Fruit fly (Drosophila melanogaster) whole organism, embryonic: ENCODE data around the gene TBC1d7.

ENCODE experiments used
- BtbVII ChIP-seq: fragments of 200-800 bp; sonication (Bioruptor generic); optimal IDR thresholded peaks from 3 replicates; lab custom pipeline; 2017; ENCODE audit warnings: missing biosample characterization, mild to moderate bottlenecking, missing genetic modification characterization
- CG11085 ChIP-seq: fragments of 200-800 bp; sonication (Bioruptor generic); IDR thresholded peaks from 2 replicates; pipeline ENCODE4 v1.3.6; 2022; ENCODE audit warnings: missing biosample characterization, missing genetic modification characterization
- CG11560 ChIP-seq: fragments of 200-800 bp; sonication (Bioruptor generic); IDR thresholded peaks from 3 replicates; pipeline ENCODE4 v1.3.6; 2022; ENCODE audit warnings: missing biosample characterization, missing genetic modification characterization
- CG13296 ChIP-seq: fragments of 200-800 bp; sonication (Bioruptor generic); optimal IDR thresholded peaks from 3 replicates; lab custom pipeline; 2018; ENCODE audit warnings: missing biosample characterization, mild to moderate bottlenecking, missing genetic modification characterization
- CG14050 ChIP-seq: fragments of 200-800 bp; sonication (Bioruptor generic); IDR thresholded peaks from 3 replicates; pipeline ENCODE4 v1.3.6; 2022; ENCODE audit warnings: missing biosample characterization, missing genetic modification characterization
- CG1529 ChIP-seq: fragments of 200-800 bp; sonication (Bioruptor generic); optimal IDR thresholded peaks from 3 replicates; lab custom pipeline; 2018; ENCODE audit warnings: missing biosample characterization, missing genetic modification characterization
- CG16779 ChIP-seq: fragments of 200-800 bp; sonication (Bioruptor generic); IDR thresholded peaks from 2 replicates; pipeline ENCODE4 v1.3.6; 2022; ENCODE audit warnings: missing biosample characterization, missing genetic modification characterization
- CG17385 ChIP-seq: fragments of 200-800 bp; sonication (Bioruptor generic); optimal IDR thresholded peaks from 3 replicates; lab custom pipeline; 2018; ENCODE audit warnings: missing biosample characterization, mild to moderate bottlenecking, missing genetic modification characterization
- CG1792 ChIP-seq: fragments of 200-800 bp; sonication (Bioruptor generic); optimal IDR thresholded peaks from 2 replicates; lab custom pipeline; 2016; ENCODE audit warnings: missing biosample characterization, missing genetic modification characterization
- CG31224 ChIP-seq: fragments of 200-800 bp; sonication (Bioruptor generic); IDR thresholded peaks from 2 replicates; pipeline ENCODE4 v1.3.6; 2022; ENCODE audit warnings: missing biosample characterization, missing genetic modification characterization
- CG4328 ChIP-seq: fragments of 200-800 bp; sonication (Bioruptor generic); optimal IDR thresholded peaks from 3 replicates; lab custom pipeline; 2017; ENCODE audit warnings: missing biosample characterization, missing genetic modification reagents, missing genetic modification characterization
- CG6654 ChIP-seq: fragments of 200-800 bp; sonication (Bioruptor generic); optimal IDR thresholded peaks from 2 replicates; lab custom pipeline; 2017; ENCODE audit warnings: missing biosample characterization, mild to moderate bottlenecking, missing genetic modification characterization
- CG6854 ChIP-seq: fragments of 200-800 bp; sonication (Bioruptor generic); optimal IDR thresholded peaks from 3 replicates; lab custom pipeline; 2017; ENCODE audit warnings: missing biosample characterization, mild to moderate bottlenecking, missing genetic modification characterization
- CG7963 ChIP-seq: fragments of 200-800 bp; sonication (Bioruptor generic); IDR thresholded peaks from 3 replicates; pipeline ENCODE4 v1.3.6; 2022; ENCODE audit warnings: missing biosample characterization, missing genetic modification characterization; ENCODE audit not compliant: partially characterized antibody
- CG8765 ChIP-seq: fragments of 200-800 bp; sonication (Bioruptor generic); IDR thresholded peaks from 2 replicates; pipeline ENCODE4 v1.3.6; 2022; ENCODE audit warnings: missing biosample characterization, missing genetic modification characterization
- CG8924 ChIP-seq: fragments of 200-800 bp; optimal IDR thresholded peaks from 3 replicates; lab custom pipeline; 2019; ENCODE audit warnings: missing biosample characterization, mild to moderate bottlenecking, missing genetic modification characterization, moderate library complexity
- Dip2 ChIP-seq: fragments of 200-800 bp; sonication (Bioruptor generic); IDR thresholded peaks from 2 replicates; pipeline ENCODE4 v1.3.6; 2022; ENCODE audit warnings: missing biosample characterization, missing genetic modification characterization
- Dll ChIP-seq: fragments of 200-800 bp; sonication (Bioruptor generic); IDR thresholded peaks from 4 replicates; pipeline ENCODE4 v1.3.6; 2022; ENCODE audit warnings: missing biosample characterization, missing genetic modification characterization; ENCODE audit not compliant: partially characterized antibody
- Doc3 ChIP-seq: fragments of 200-800 bp; sonication (Bioruptor generic); IDR thresholded peaks from 3 replicates; pipeline ENCODE4 v1.3.6; 2022; ENCODE audit warnings: missing biosample characterization, missing genetic modification characterization; ENCODE audit not compliant: partially characterized antibody
- Dref ChIP-seq: fragments of 200-800 bp; sonication (Bioruptor generic); IDR thresholded peaks from 2 replicates; pipeline ENCODE4 v1.3.6; 2022; ENCODE audit warnings: missing biosample characterization, missing genetic modification characterization
- E2f1 ChIP-seq: fragments of 200-800 bp; sonication (Bioruptor generic); IDR thresholded peaks from 2 replicates; pipeline ENCODE4 v1.3.6; 2022; ENCODE audit warnings: missing biosample characterization, missing genetic modification characterization
- Ets65A ChIP-seq: fragments of 200-800 bp; sonication (Bioruptor generic); peaks from one replicate; lab custom pipeline; 2016; ENCODE audit warnings: missing biosample characterization, missing genetic modification characterization
- Gsc ChIP-seq: fragments of 200-800 bp; sonication (Bioruptor generic); IDR thresholded peaks from 2 replicates; pipeline ENCODE4 v1.3.6; 2022; ENCODE audit warnings: missing biosample characterization, missing genetic modification characterization
- Hr51 ChIP-seq, 2 experiments: fragments of 200-800 bp; sonication (Bioruptor generic); optimal IDR thresholded peaks; 2 replicates in 1 of 2; 3 replicates in 1 of 2; lab custom pipeline; 2016 to 2018; ENCODE audit warnings: missing biosample characterization in 2 of 2, missing genetic modification characterization in 2 of 2, mild to moderate bottlenecking in 1 of 2, moderate library complexity in 1 of 2
- Hr78 ChIP-seq, 2 experiments: fragments of 200-800 bp in 1 of 2; fragments of >200 bp in 1 of 2; sonication (Bioruptor generic) in 1 of 2; optimal IDR thresholded peaks; 2 replicates each; lab custom pipeline; 2017 to 2019; ENCODE audit warnings: missing biosample characterization in 2 of 2, missing genetic modification characterization in 2 of 2, mild to moderate bottlenecking in 1 of 2, moderate library complexity in 1 of 2
- Med ChIP-seq: fragments of 200-800 bp; sonication (Bioruptor generic); peaks from one replicate; lab custom pipeline; 2016; ENCODE audit warnings: missing biosample characterization, missing genetic modification characterization, mild to moderate bottlenecking, inconsistent platforms, moderate library complexity
- Myb ChIP-seq: fragments of 200-800 bp; sonication (Bioruptor generic); optimal IDR thresholded peaks from 2 replicates; lab custom pipeline; 2016; ENCODE audit warnings: missing biosample characterization, missing genetic modification characterization
- Ravus ChIP-seq: fragments of 200-800 bp; sonication (Bioruptor generic); IDR thresholded peaks from 2 replicates; pipeline ENCODE4 v1.3.6; 2022; ENCODE audit warnings: missing biosample characterization, missing genetic modification characterization
- Sry-β ChIP-seq: fragments of 200-800 bp; sonication (Bioruptor generic); optimal IDR thresholded peaks from 2 replicates; lab custom pipeline; 2018; ENCODE audit warnings: missing biosample characterization, mild to moderate bottlenecking, missing genetic modification characterization, moderate library complexity
- Ssrp ChIP-seq: fragments of 200-800 bp; sonication (Bioruptor generic); optimal IDR thresholded peaks from 2 replicates; lab custom pipeline; 2018; ENCODE audit warnings: missing biosample characterization, mild to moderate bottlenecking, missing genetic modification characterization, moderate library complexity
- Xrp1 ChIP-seq: fragments of 200-800 bp; sonication (Bioruptor generic); IDR thresholded peaks from 2 replicates; pipeline ENCODE4 v1.3.6; 2022; ENCODE audit warnings: missing biosample characterization, missing genetic modification characterization
- ab ChIP-seq: fragments of 200-800 bp; sonication (Bioruptor generic); optimal IDR thresholded peaks from 2 replicates; lab custom pipeline; 2016; ENCODE audit warnings: missing biosample characterization, missing genetic modification characterization
- abd-A ChIP-seq: fragments of 200-800 bp; sonication (Bioruptor generic); optimal IDR thresholded peaks from 3 replicates; lab custom pipeline; 2019; ENCODE audit warnings: missing biosample characterization, mild to moderate bottlenecking, missing genetic modification characterization, moderate library complexity
- bigmax ChIP-seq: fragments of 200-800 bp; sonication (Bioruptor generic); optimal IDR thresholded peaks from 2 replicates; lab custom pipeline; 2018; ENCODE audit warnings: missing biosample characterization, mild to moderate bottlenecking, missing genetic modification characterization
- cato ChIP-seq: fragments of 200-800 bp; sonication (Bioruptor generic); optimal IDR thresholded peaks from 2 replicates; lab custom pipeline; 2016; ENCODE audit warnings: missing biosample characterization, missing genetic modification characterization, borderline replicate concordance
- chinmo ChIP-seq: fragments of 200-800 bp; sonication (Bioruptor generic); IDR thresholded peaks from 4 replicates; pipeline ENCODE4 v1.3.6; 2022; ENCODE audit warnings: missing biosample characterization, missing genetic modification characterization; ENCODE audit not compliant: partially characterized antibody
- dan ChIP-seq: fragments of 200-800 bp; sonication (Bioruptor generic); IDR thresholded peaks from 2 replicates; pipeline ENCODE4 v1.3.6; 2022; ENCODE audit warnings: missing biosample characterization, missing genetic modification characterization
- fd3F ChIP-seq: fragments of 200-800 bp; sonication (Bioruptor generic); optimal IDR thresholded peaks from 2 replicates; lab custom pipeline; 2018; ENCODE audit warnings: missing biosample characterization, mild to moderate bottlenecking, missing genetic modification characterization, moderate library complexity
- fd96Cb ChIP-seq: fragments of 200-800 bp; sonication (Bioruptor generic); optimal IDR thresholded peaks from 2 replicates; lab custom pipeline; 2018; ENCODE audit warnings: missing biosample characterization, mild to moderate bottlenecking, missing genetic modification characterization, moderate library complexity
- h ChIP-seq: fragments of >200 bp; optimal IDR thresholded peaks from 2 replicates; lab custom pipeline; 2017
- hkb ChIP-seq, 2 experiments: fragments of 200-800 bp in 1 of 2; fragments of >200 bp in 1 of 2; sonication (Bioruptor generic) in 1 of 2; IDR thresholded peaks in 1 of 2; optimal IDR thresholded peaks in 1 of 2; 2 replicates each; pipeline versions ENCODE4 v1.3.6 to Lab custom; 2017 to 2022; ENCODE audit warnings: missing biosample characterization in 1 of 2, missing genetic modification characterization in 1 of 2
- lbe ChIP-seq: fragments of 200-800 bp; sonication (Bioruptor generic); optimal IDR thresholded peaks from 2 replicates; lab custom pipeline; 2016; ENCODE audit warnings: missing biosample characterization, mild to moderate bottlenecking, missing genetic modification characterization
- lilli ChIP-seq: fragments of 200-800 bp; sonication (Bioruptor generic); optimal IDR thresholded peaks from 3 replicates; lab custom pipeline; 2016; ENCODE audit warnings: missing biosample characterization, missing genetic modification characterization
- pita ChIP-seq: fragments of 200-800 bp; sonication (Bioruptor generic); optimal IDR thresholded peaks from 2 replicates; lab custom pipeline; 2017; ENCODE audit warnings: missing biosample characterization, mild to moderate bottlenecking, missing genetic modification characterization
- scrt ChIP-seq: fragments of 200-800 bp; sonication (Bioruptor generic); optimal IDR thresholded peaks from 2 replicates; lab custom pipeline; 2018; ENCODE audit warnings: missing biosample characterization, mild to moderate bottlenecking, missing genetic modification characterization, moderate library complexity
- wek ChIP-seq: fragments of 200-800 bp; sonication (Bioruptor generic); optimal IDR thresholded peaks from 3 replicates; lab custom pipeline; 2018; ENCODE audit warnings: missing biosample characterization, mild to moderate bottlenecking, missing genetic modification characterization, moderate library complexity
- wor ChIP-seq: fragments of 200-800 bp; sonication (Bioruptor generic); IDR thresholded peaks from 2 replicates; pipeline ENCODE4 v1.3.6; 2022; ENCODE audit warnings: missing biosample characterization, missing genetic modification characterization
- zfh2 ChIP-seq: fragments of 200-800 bp; sonication (Bioruptor generic); optimal IDR thresholded peaks from 2 replicates; lab custom pipeline; 2016; ENCODE audit warnings: missing biosample characterization, missing genetic modification characterization

TBC1d7 gene

DNA sequence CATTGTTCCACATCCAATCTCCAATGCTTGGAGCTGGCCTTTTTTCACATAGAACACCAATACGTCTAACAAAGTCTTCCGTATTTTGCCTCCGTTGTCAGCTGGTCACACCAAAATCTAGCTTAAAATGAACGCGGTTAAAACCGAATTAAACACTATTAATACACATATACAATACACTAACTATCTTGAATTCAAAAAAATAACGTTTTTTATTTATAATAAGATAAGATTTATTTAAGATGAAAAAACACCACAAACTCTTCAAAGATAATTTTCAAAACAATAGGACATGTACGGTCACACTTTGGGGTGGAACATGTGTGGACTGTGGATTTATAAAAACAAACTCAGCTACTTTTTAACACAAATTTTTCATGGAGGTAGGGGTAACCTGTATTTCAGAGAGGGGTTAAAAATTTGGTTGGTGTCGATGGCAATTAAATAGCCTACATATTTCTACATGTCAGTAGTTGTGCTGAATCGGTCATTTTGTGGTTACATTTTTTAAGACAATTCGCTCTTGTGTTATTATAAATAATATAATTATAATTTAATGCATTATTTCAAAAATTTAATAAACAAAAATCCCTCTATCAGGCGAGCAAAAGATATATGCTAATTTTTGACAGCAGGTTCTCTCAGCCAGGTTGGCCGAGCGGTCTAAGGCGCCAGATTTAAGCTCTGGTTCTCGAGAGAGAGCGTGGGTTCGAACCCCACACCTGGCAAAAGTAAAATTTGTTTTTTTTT is 49.0 kb upstream of the TBC1d7 start, which contains the start of gene CG13605 (continued):
- TF ChIP-seq fd96Cb (tag; lab: Kevin White, UChicago) (peak; percentile 70), pita (GFP tag; lab: Kevin White, UChicago) (no peak), CG17385 (GFP tag; lab: Kevin White, UChicago) (peak; percentile 70), Hr51 (GFP tag; optimal IDR thresholded peaks at IDR 0.05; lab: Kevin White, UChicago) (peak; percentile 29 to 79), Dll (peak; percentile 51; the same call in 3 of the 4 replicates), Hr78 (GFP tag; optimal IDR thresholded peaks at IDR 0.05; lab: Kevin White, UChicago) (no peak), Doc3 (no peak), CG31224 (GFP tag; lab: Robert Waterston, UW) (peak; percentile 66), Sry-β (peak; percentile 60), dan (no peak), fd3F (GFP tag; lab: Kevin White, UChicago) (peak; percentile 71), CG6654 (GFP tag; lab: Kevin White, UChicago) (peak; percentile 31), chinmo (GFP tag; lab: Robert Waterston, UW) (peak; percentile 5; the same call in 1 of the 4 replicates), Ssrp (tag; lab: Kevin White, UChicago) (peak; percentile 63), CG6854 (peak; percentile 82), E2f1 (GFP tag; lab: Robert Waterston, UW) (peak; percentile 37; the same call in 1 of the 2 replicates), wor (GFP tag; lab: Robert Waterston, UW) (0 out of 2 replicates have a peak, but pooled peaks have one; percentile 28), CG1529 (peak; percentile 24), Ravus (GFP tag; lab: Robert Waterston, UW) (no peak; the same call in 1 of the 2 replicates), CG1792 (peak; percentile 43), CG16779 (GFP tag; lab: Robert Waterston, UW) (peak; percentile 60; the same call in 1 of the 2 replicates), abd-A (tag; lab: Kevin White, UChicago) (peak; percentile 62), Xrp1 (peak; percentile 76), h (lab: Kevin White, UChicago) (no peak), Med (peak; percentile 94), cato (GFP tag; lab: Kevin White, UChicago) (peak; percentile 4), Ets65A (GFP tag; lab: Kevin White, UChicago) (peak; percentile 94), bigmax (peak; percentile 21), lbe (GFP tag; lab: Kevin White, UChicago) (peak; percentile 64), CG8765 (no peak), CG4328 (GFP tag; lab: Kevin White, UChicago) (peak; percentile 58), Dref (no peak), CG14050 (GFP tag; lab: Robert Waterston, UW) (peak; percentile 46; the same call in 2 of the 3 replicates), Gsc (no peak), Myb (GFP tag; lab: Kevin White, UChicago) (peak; percentile 23), CG7963 (no peak), hkb (optimal IDR thresholded peaks at IDR 0.05; lab: Kevin White, UChicago) (no peak), hkb (GFP tag; IDR thresholded peaks at IDR 0.05; lab: Robert Waterston, UW) (peak; percentile 81), lilli (GFP tag; lab: Kevin White, UChicago) (peak; percentile 82), CG8924 (tag; lab: Kevin White, UChicago) (peak; percentile 85), Dip2 (GFP tag; lab: Robert Waterston, UW) (no peak), scrt (GFP tag; lab: Kevin White, UChicago) (peak; percentile 73), CG13296 (GFP tag; lab: Kevin White, UChicago) (peak; percentile 82), wek (peak; percentile 35), zfh2 (GFP tag; lab: Kevin White, UChicago) (peak; percentile 68), CG11560 (tag; lab: Robert Waterston, UW) (no peak), CG11085 (GFP tag; lab: Robert Waterston, UW) (0 out of 2 replicates have a peak, but pooled peaks have one; percentile 29), ab (GFP tag; lab: Kevin White, UChicago) (no peak), BtbVII (GFP tag; lab: Kevin White, UChicago) (peak; percentile 76)
